Worm (Caenorhabditis elegans): Measurements from ENCODE around the gene pod-1.

The pod-1 gene

DNA sequence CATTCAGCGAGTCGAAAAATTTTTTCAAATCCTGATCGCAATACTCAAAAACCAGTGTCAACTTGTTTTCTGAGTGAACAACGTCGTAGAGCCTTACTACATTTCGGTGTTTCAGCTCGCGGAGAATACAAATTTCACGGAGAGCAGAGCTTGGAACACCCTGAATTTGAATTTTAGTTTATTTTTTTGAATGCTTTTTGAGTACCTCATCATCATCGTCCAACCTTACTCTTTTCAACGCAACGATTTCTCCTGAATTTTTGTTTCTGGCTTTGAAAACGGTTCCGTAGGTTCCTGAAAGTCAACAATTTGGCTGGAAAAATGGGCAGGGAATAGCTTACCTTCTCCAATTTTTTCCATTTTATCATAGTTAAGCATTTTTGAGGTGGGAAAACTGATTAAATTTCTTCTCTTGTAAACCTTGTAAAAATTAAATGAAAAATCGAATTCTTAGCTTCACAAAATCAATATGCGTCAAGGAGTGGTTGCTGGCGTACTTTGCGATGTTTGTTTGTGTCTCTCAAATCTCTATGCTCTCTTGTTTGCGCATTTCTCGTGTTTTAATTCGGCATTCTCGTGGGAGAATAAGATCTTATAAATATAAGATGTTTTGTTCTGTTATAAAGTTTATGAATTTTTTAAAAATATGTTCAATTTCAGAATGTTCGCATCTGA lies 57.9 kb downstream of the pod-1 start, which contains the start of gene cdk-5:
Gene cdk-5 (minus strand): TSS at position 425 of the 675 bp plus-strand sequence.
- TF ChIP-seq ztf-23 (GFP tag; IDR thresholded peaks at IDR 0.05) (0 out of 2 replicates have a peak, but pooled peaks have one; percentile 6), flt-1 (GFP tag; IDR thresholded peaks at IDR 0.05) (no peak)
